Worm (Caenorhabditis elegans) whole organism, midembryonic: ENCODE results near the gene dagl-2.

Experiments
- T22C8.4 ChIP-seq: fragments of 200-800 bp; sonication (Bioruptor generic); IDR thresholded peaks from 2 replicates; pipeline ENCODE4 v1.3.6; 2022; ENCODE audit warnings: missing genetic modification characterization, missing compliant biosample characterization
- cog-1 ChIP-seq: sonication (generic microtip); optimal IDR thresholded peaks from 2 replicates; lab custom pipeline; 2016; ENCODE audit warnings: missing genetic modification characterization, missing compliant biosample characterization
- flt-1 ChIP-seq: fragments of 200-800 bp; sonication (Bioruptor generic); IDR thresholded peaks from 2 replicates; pipeline ENCODE4 v1.3.6; 2022; ENCODE audit warnings: missing genetic modification characterization, missing compliant biosample characterization
- klf-2 ChIP-seq: fragments of 200-800 bp; sonication (Bioruptor generic); conservative IDR thresholded peaks from 2 replicates; pipeline ENCODE4 v1.3.6; 2022; ENCODE audit warnings: missing genetic modification reagents, missing genetic modification characterization, missing compliant biosample characterization
- med-1 ChIP-seq: sonication (generic microtip); optimal IDR thresholded peaks from 2 replicates; lab custom pipeline; 2017; ENCODE audit warnings: missing genetic modification characterization, mild to moderate bottlenecking, missing compliant biosample characterization, antibody characterized with exemption, missing genetic modification reagents; ENCODE audit not compliant: insufficient read depth
- ref-1 ChIP-seq: fragments of 200-800 bp; sonication (Bioruptor generic); conservative IDR thresholded peaks from 2 replicates; pipeline ENCODE4 v1.3.6; 2022; ENCODE audit warnings: missing genetic modification reagents, missing genetic modification characterization, missing compliant biosample characterization
- tab-1 ChIP-seq: fragments of 200-800 bp; sonication (Bioruptor generic); IDR thresholded peaks from 2 replicates; pipeline ENCODE4 v1.3.6; 2022; ENCODE audit warnings: missing genetic modification characterization, missing compliant biosample characterization
- ztf-23 ChIP-seq: fragments of 200-800 bp; sonication (Bioruptor generic); IDR thresholded peaks from 2 replicates; pipeline ENCODE4 v1.3.6; 2022; ENCODE audit warnings: missing genetic modification reagents, missing genetic modification characterization, missing compliant biosample characterization
- ztf-29 ChIP-seq: fragments of 200-800 bp; sonication (Bioruptor generic); IDR thresholded peaks from 2 replicates; pipeline ENCODE4 v1.3.6; 2022; ENCODE audit warnings: missing genetic modification reagents, missing genetic modification characterization, missing compliant biosample characterization

Gene dagl-2

ce11 chrIII:750028-750427, 33.1 kb downstream of the dagl-2 start:
- TF ChIP-seq ztf-23 (GFP tag; lab: Robert Waterston, UW): no peak
- no peak for TF ChIP-seq med-1 (GFP tag; lab: Kevin White, UChicago)
- TF ChIP-seq ref-1 (GFP tag; lab: Robert Waterston, UW): no peak
- no peak for TF ChIP-seq flt-1
- TF ChIP-seq tab-1 (GFP tag; lab: Robert Waterston, UW): no peak
- TF ChIP-seq cog-1 (tag; lab: Kevin White, UChicago): no peak
- TF ChIP-seq T22C8.4 (GFP tag; lab: Robert Waterston, UW): no peak

ce11 chrIII:748782-749181, 34.3 kb downstream of the dagl-2 start:
- TF ChIP-seq cog-1 (tag; lab: Kevin White, UChicago): no peak
- no peak for TF ChIP-seq ref-1 (GFP tag; lab: Robert Waterston, UW)
- TF ChIP-seq med-1 (GFP tag; lab: Kevin White, UChicago): no peak
- TF ChIP-seq T22C8.4 (GFP tag; lab: Robert Waterston, UW): no peak
- no peak for TF ChIP-seq ztf-23 (GFP tag; lab: Robert Waterston, UW)
- no peak for TF ChIP-seq klf-2
- TF ChIP-seq ztf-29 (GFP tag; lab: Robert Waterston, UW): no peak
- TF ChIP-seq tab-1 (GFP tag; lab: Robert Waterston, UW): no peak
- no peak for TF ChIP-seq flt-1

- TF ChIP-seq T22C8.4 (GFP tag; lab: Robert Waterston, UW): no peak
- TF ChIP-seq ztf-23 (GFP tag; lab: Robert Waterston, UW): no peak
- no peak for TF ChIP-seq tab-1 (GFP tag; lab: Robert Waterston, UW)
- TF ChIP-seq med-1 (GFP tag; lab: Kevin White, UChicago): no peak
- TF ChIP-seq ref-1 (GFP tag; lab: Robert Waterston, UW): no peak
- TF ChIP-seq klf-2: no peak
- TF ChIP-seq ztf-29 (GFP tag; lab: Robert Waterston, UW): no peak
- TF ChIP-seq cog-1 (tag; lab: Kevin White, UChicago): no peak
- no peak for TF ChIP-seq flt-1
Observed at ce11 chrIII:744459-744858, 38.6 kb downstream of the dagl-2 start.

- no peak for TF ChIP-seq tab-1 (GFP tag; lab: Robert Waterston, UW)
- no peak for TF ChIP-seq med-1 (GFP tag; lab: Kevin White, UChicago)
- TF ChIP-seq T22C8.4 (GFP tag; lab: Robert Waterston, UW): no peak
Observed at ce11 chrIII:740382-740781, 42.7 kb downstream of the dagl-2 start, which contains the start of gene idpp-1. Gene idpp-1, plus strand, starts transcription at chrIII:740682.

- no peak for TF ChIP-seq tab-1 (GFP tag; lab: Robert Waterston, UW)
- TF ChIP-seq ztf-23 (GFP tag; lab: Robert Waterston, UW): no peak
- TF ChIP-seq ztf-29 (GFP tag; lab: Robert Waterston, UW): no peak
- TF ChIP-seq T22C8.4 (GFP tag; lab: Robert Waterston, UW): no peak
- TF ChIP-seq ref-1 (GFP tag; lab: Robert Waterston, UW): no peak
- TF ChIP-seq cog-1 (tag; lab: Kevin White, UChicago): no peak
- no peak for TF ChIP-seq flt-1
- no peak for TF ChIP-seq med-1 (GFP tag; lab: Kevin White, UChicago)
- TF ChIP-seq klf-2: no peak
Observed at ce11 chrIII:728694-729093, 54.4 kb downstream of the dagl-2 start.
